Worm (Caenorhabditis elegans) whole organism, L2 larva: Measurements from ENCODE around the gene F53F4.4.
A peak's percentile ranks its signal among the peaks of the same experiment; 100 is the strongest.

Experiments used
- ama-1 ChIP-seq: fragments of 150-350 bp; optimal IDR thresholded peaks from 2 replicates; lab custom pipeline; 2018; ENCODE audit warnings: inconsistent platforms
- ceh-16 ChIP-seq: fragments of 150-350 bp; optimal IDR thresholded peaks from 2 replicates; lab custom pipeline; 2014; ENCODE audit warnings: missing biosample characterization, missing genetic modification characterization
- crh-2 ChIP-seq: sonication (generic microtip); optimal IDR thresholded peaks from 2 replicates; lab custom pipeline; 2017; ENCODE audit warnings: missing biosample characterization, missing genetic modification characterization
- lin-11 ChIP-seq: fragments of 150-350 bp; sonication (generic microtip); optimal IDR thresholded peaks from 2 replicates; lab custom pipeline; 2014; ENCODE audit warnings: missing biosample characterization, missing genetic modification characterization, inconsistent platforms, mixed read lengths
- lin-13 ChIP-seq: fragments of 150-350 bp; optimal IDR thresholded peaks from 2 replicates; lab custom pipeline; 2014; ENCODE audit warnings: missing biosample characterization, missing genetic modification reagents, missing genetic modification characterization
- lin-39 ChIP-seq: fragments of 150-350 bp; optimal IDR thresholded peaks from 2 replicates; lab custom pipeline; 2014; ENCODE audit warnings: missing biosample characterization, missing genetic modification reagents, missing genetic modification characterization
- nhr-23 ChIP-seq: fragments of 150-350 bp; optimal IDR thresholded peaks from 2 replicates; lab custom pipeline; 2014; ENCODE audit warnings: missing biosample characterization, missing genetic modification reagents, missing genetic modification characterization
- sem-4 ChIP-seq: fragments of 150-350 bp; optimal IDR thresholded peaks from 2 replicates; lab custom pipeline; 2014; ENCODE audit warnings: missing biosample characterization, missing genetic modification reagents, missing genetic modification characterization
- skn-1 ChIP-seq: sonication (generic microtip); optimal IDR thresholded peaks from 2 replicates; lab custom pipeline; 2017; ENCODE audit warnings: missing biosample characterization, missing genetic modification characterization
- unc-55 ChIP-seq: fragments of 150-350 bp; sonication (generic microtip); optimal IDR thresholded peaks from 3 replicates; lab custom pipeline; 2014; ENCODE audit warnings: missing biosample characterization, missing genetic modification reagents, missing genetic modification characterization
- unc-62 ChIP-seq: fragments of 150-350 bp; optimal IDR thresholded peaks from 2 replicates; lab custom pipeline; 2014; ENCODE audit warnings: missing biosample characterization, missing genetic modification reagents, missing genetic modification characterization
- zag-1 ChIP-seq: fragments of 150-350 bp; optimal IDR thresholded peaks from 2 replicates; lab custom pipeline; 2014; ENCODE audit warnings: missing biosample characterization, missing genetic modification characterization

ce11 chrV:13551601-13552000, 41.6 kb upstream of the F53F4.4 start, which contains the start of the genes C56A3.4 and C56A3.5:
- TF ChIP-seq lin-11 (tag; lab: Kevin White, UChicago) (no peak), lin-39 (no peak), nhr-23 (tag; lab: Kevin White, UChicago) (no peak), lin-13 (GFP tag; lab: Kevin White, UChicago) (peak; percentile 1), skn-1 (tag; lab: Kevin White, UChicago) (peak; percentile 7), unc-62 (no peak), sem-4 (tag; lab: Kevin White, UChicago) (no peak), zag-1 (no peak), ceh-16 (tag; lab: Kevin White, UChicago) (no peak), ama-1 (lab: Kevin White, UChicago) (no peak), unc-55 (GFP tag; lab: Kevin White, UChicago) (peak; percentile 67), crh-2 (tag; lab: Kevin White, UChicago) (peak; percentile 54)
